Fruit fly (Drosophila melanogaster) S2 (cell line): ENCODE data around the gene CG8833.

ENCODE experiments used
- CG8478 ChIP-seq: fragments of >200 bp; optimal IDR thresholded peaks from 2 replicates; lab custom pipeline; 2018
- CTCF ChIP-seq, 2 experiments: fragments of >200 bp; optimal IDR thresholded peaks; 2 replicates each; lab custom pipeline; 2018

DNA sequence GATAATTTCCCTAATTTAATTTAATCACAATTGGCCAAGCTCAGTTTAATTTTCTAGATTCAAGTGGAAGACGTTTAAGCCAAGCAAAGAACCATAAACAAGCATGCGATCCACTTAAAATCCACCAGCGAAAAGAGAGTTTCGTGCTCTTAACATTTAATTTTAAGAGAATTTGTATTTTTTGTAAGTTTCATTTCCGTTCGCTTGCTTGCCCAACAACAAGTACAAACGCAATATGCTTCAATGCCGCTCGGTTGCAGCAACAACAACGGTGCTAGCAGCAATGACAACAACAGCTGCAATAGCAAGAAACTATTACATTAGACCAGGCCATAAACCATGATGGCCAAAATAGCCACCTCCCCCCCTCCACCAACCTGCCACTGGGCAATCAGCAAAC, 6.1 kb upstream of the CG8833 start:
- no peak for TF ChIP-seq CTCF (optimal IDR thresholded peaks at IDR 0.05; lab: Kevin White, UChicago)
- no peak for TF ChIP-seq CG8478 (lab: Kevin White, UChicago)
